Worm (Caenorhabditis elegans): ENCODE results near the gene elmd-1.

ce11 chrIII:3426741-3427140 lies 37.0 kb downstream of the elmd-1 start:
- TF ChIP-seq klf-2 (GFP tag; conservative IDR thresholded peaks at IDR 0.05) (no peak), med-1 (GFP tag; optimal IDR thresholded peaks at IDR 0.05; ENCODE audit: insufficient read depth) (no peak), ref-1 (GFP tag; conservative IDR thresholded peaks at IDR 0.05) (no peak), flt-1 (GFP tag; IDR thresholded peaks at IDR 0.05) (0 out of 2 replicates have a peak, but pooled peaks have one; percentile 4), ztf-29 (GFP tag; IDR thresholded peaks at IDR 0.05) (no peak), T22C8.4 (GFP tag; IDR thresholded peaks at IDR 0.05) (no peak), cog-1 (tag; optimal IDR thresholded peaks at IDR 0.05) (no peak), tab-1 (GFP tag; IDR thresholded peaks at IDR 0.05) (no peak), ztf-23 (GFP tag; IDR thresholded peaks at IDR 0.05) (no peak)

Measured in whole organism, midembryonic.